Worm (Caenorhabditis elegans) whole organism, L1 larva: ENCODE data around the gene ttr-15.

ENCODE experiments used
- F16B12.6 ChIP-seq: fragments of 150-350 bp; optimal IDR thresholded peaks from 2 replicates; lab custom pipeline; 2014; ENCODE audit warnings: missing biosample characterization, missing genetic modification characterization
- Y116A8C.19 ChIP-seq: sonication (generic microtip); optimal IDR thresholded peaks from 2 replicates; lab custom pipeline; 2016; ENCODE audit warnings: missing compliant biosample characterization, missing genetic modification characterization, borderline replicate concordance
- alr-1 ChIP-seq: fragments of 200-800 bp; sonication (Bioruptor generic); optimal IDR thresholded peaks from 2 replicates; lab custom pipeline; 2018; ENCODE audit warnings: borderline replicate concordance, mild to moderate bottlenecking, missing genetic modification characterization, missing compliant biosample characterization
- ama-1 ChIP-seq: fragments of 150-350 bp; optimal IDR thresholded peaks from 2 replicates; lab custom pipeline; 2014
- blmp-1 ChIP-seq: fragments of 150-350 bp; optimal IDR thresholded peaks from 2 replicates; lab custom pipeline; 2014; ENCODE audit warnings: missing biosample characterization, missing genetic modification characterization
- ceh-8 ChIP-seq: fragments of 200-800 bp; sonication (Bioruptor generic); optimal IDR thresholded peaks from 2 replicates; lab custom pipeline; 2018; ENCODE audit warnings: mild to moderate bottlenecking, missing genetic modification characterization, moderate library complexity, missing compliant biosample characterization
- ceh-82 ChIP-seq, 3 experiments: fragments of 150-350 bp in 1 of 3; sonication (generic microtip) in 2 of 3; optimal IDR thresholded peaks; 2 replicates each; lab custom pipeline; 2014 to 2017; ENCODE audit warnings: missing biosample characterization in 3 of 3, missing genetic modification characterization in 3 of 3
- ceh-88 ChIP-seq: fragments of 200-800 bp; sonication (Bioruptor generic); IDR thresholded peaks from 2 replicates; pipeline ENCODE4 v1.3.6; 2022; ENCODE audit warnings: missing genetic modification characterization, missing compliant biosample characterization
- ceh-90 ChIP-seq: sonication (generic microtip); optimal IDR thresholded peaks from 2 replicates; lab custom pipeline; 2016; ENCODE audit warnings: missing genetic modification characterization, missing compliant biosample characterization
- dpl-1 ChIP-seq, 3 experiments: fragments of 150-350 bp in 2 of 3; sonication (generic microtip) in 1 of 3; optimal IDR thresholded peaks; 2 replicates each; lab custom pipeline; 2014 to 2017; ENCODE audit warnings: missing biosample characterization in 3 of 3, missing genetic modification characterization in 3 of 3, missing genetic modification reagents in 3 of 3
- dsc-1 ChIP-seq: sonication (generic microtip); optimal IDR thresholded peaks from 2 replicates; lab custom pipeline; 2016; ENCODE audit warnings: mild to moderate bottlenecking, missing genetic modification characterization, missing compliant biosample characterization
- efl-1 ChIP-seq, 4 experiments: fragments of 150-350 bp; optimal IDR thresholded peaks in 3 of 4; peaks in 1 of 4; 1 replicate in 1 of 4; 2 replicates in 3 of 4; lab custom pipeline; 2014; ENCODE audit warnings: missing biosample characterization in 2 of 4, missing genetic modification characterization in 2 of 4, missing genetic modification reagents in 2 of 4
- efl-3 ChIP-seq: fragments of 200-800 bp; sonication (Bioruptor generic); optimal IDR thresholded peaks from 2 replicates; lab custom pipeline; 2018; ENCODE audit warnings: mild to moderate bottlenecking, missing genetic modification characterization, missing compliant biosample characterization
- egl-27 ChIP-seq, 2 experiments: fragments of 150-350 bp in 1 of 2; sonication (generic microtip); optimal IDR thresholded peaks; 3 replicates each; lab custom pipeline; 2017 to 2018; ENCODE audit warnings: missing biosample characterization in 2 of 2, missing genetic modification characterization in 2 of 2, missing genetic modification reagents in 2 of 2
- elt-2 ChIP-seq: sonication (generic microtip); optimal IDR thresholded peaks from 2 replicates; lab custom pipeline; 2016; ENCODE audit warnings: missing genetic modification characterization, mild to moderate bottlenecking, inconsistent platforms, missing compliant biosample characterization, missing genetic modification reagents
- fkh-4 ChIP-seq: sonication (generic microtip); optimal IDR thresholded peaks from 2 replicates; lab custom pipeline; 2016; ENCODE audit warnings: missing compliant biosample characterization, missing genetic modification characterization, borderline replicate concordance
- fos-1 ChIP-seq: fragments of 150-350 bp; optimal IDR thresholded peaks from 2 replicates; lab custom pipeline; 2014; ENCODE audit warnings: missing biosample characterization, missing genetic modification characterization
- hlh-4 ChIP-seq: sonication (generic microtip); optimal IDR thresholded peaks from 2 replicates; lab custom pipeline; 2016; ENCODE audit warnings: mild to moderate bottlenecking, missing genetic modification characterization, missing compliant biosample characterization
- hpl-2 ChIP-seq: fragments of 150-350 bp; optimal IDR thresholded peaks from 2 replicates; lab custom pipeline; 2014; ENCODE audit warnings: missing biosample characterization, missing genetic modification reagents, missing genetic modification characterization
- lin-14 ChIP-seq: fragments of 200-800 bp; sonication (Bioruptor generic); optimal IDR thresholded peaks from 2 replicates; lab custom pipeline; 2018; ENCODE audit warnings: mild to moderate bottlenecking, missing genetic modification characterization, moderate library complexity, missing compliant biosample characterization
- lin-35 ChIP-seq, 2 experiments: fragments of 150-350 bp; optimal IDR thresholded peaks; 2 replicates each; lab custom pipeline; 2014; ENCODE audit warnings: missing biosample characterization in 2 of 2, missing genetic modification characterization in 2 of 2, missing genetic modification reagents in 2 of 2
- lir-3 ChIP-seq: sonication (generic microtip); optimal IDR thresholded peaks from 2 replicates; lab custom pipeline; 2016; ENCODE audit warnings: mild to moderate bottlenecking, missing genetic modification characterization, moderate library complexity, missing compliant biosample characterization; ENCODE audit not compliant: poor library complexity
- lsy-2 ChIP-seq, 2 experiments: fragments of 150-350 bp; optimal IDR thresholded peaks; 2 replicates each; lab custom pipeline; 2014; ENCODE audit warnings: missing biosample characterization in 2 of 2, missing genetic modification characterization in 2 of 2
- mab-9 ChIP-seq: fragments of 200-800 bp; sonication (Bioruptor generic); IDR thresholded peaks from 2 replicates; pipeline ENCODE4 v1.3.6; 2022; ENCODE audit warnings: missing genetic modification reagents, missing genetic modification characterization, missing compliant biosample characterization
- mdl-1 ChIP-seq, 2 experiments: fragments of 150-350 bp; optimal IDR thresholded peaks; 2 replicates each; lab custom pipeline; 2014 to 2017; ENCODE audit warnings: missing biosample characterization in 2 of 2, missing genetic modification characterization in 2 of 2, inconsistent platforms in 1 of 2
- mef-2 ChIP-seq: fragments of 150-350 bp; optimal IDR thresholded peaks from 2 replicates; lab custom pipeline; 2014; ENCODE audit warnings: missing biosample characterization, missing genetic modification characterization
- nhr-12 ChIP-seq: sonication (generic microtip); optimal IDR thresholded peaks from 2 replicates; lab custom pipeline; 2017; ENCODE audit warnings: missing biosample characterization, missing genetic modification characterization
- nhr-20 ChIP-seq: sonication (generic microtip); optimal IDR thresholded peaks from 2 replicates; lab custom pipeline; 2016; ENCODE audit warnings: mild to moderate bottlenecking, missing genetic modification characterization, missing compliant biosample characterization
- nhr-47 ChIP-seq: sonication (generic microtip); optimal IDR thresholded peaks from 2 replicates; lab custom pipeline; 2016; ENCODE audit warnings: mild to moderate bottlenecking, missing genetic modification characterization, moderate library complexity, missing compliant biosample characterization
- nhr-71 ChIP-seq: sonication (generic microtip); optimal IDR thresholded peaks from 2 replicates; lab custom pipeline; 2016; ENCODE audit warnings: mild to moderate bottlenecking, missing genetic modification characterization, moderate library complexity, missing compliant biosample characterization
- nhr-76 ChIP-seq: sonication (generic microtip); optimal IDR thresholded peaks from 2 replicates; lab custom pipeline; 2017; ENCODE audit warnings: missing biosample characterization, missing genetic modification characterization
- nhr-77 ChIP-seq: fragments of 150-350 bp; optimal IDR thresholded peaks from 2 replicates; lab custom pipeline; 2014; ENCODE audit warnings: missing biosample characterization, missing genetic modification characterization
- nhr-84 ChIP-seq: sonication (generic microtip); optimal IDR thresholded peaks from 2 replicates; lab custom pipeline; 2017; ENCODE audit warnings: missing biosample characterization, missing genetic modification characterization
- nhr-85 ChIP-seq: sonication (generic microtip); peaks from one replicate; lab custom pipeline; 2016; ENCODE audit warnings: missing genetic modification characterization, inconsistent platforms, missing compliant biosample characterization
- nhr-90 ChIP-seq: sonication (generic microtip); optimal IDR thresholded peaks from 2 replicates; lab custom pipeline; 2016; ENCODE audit warnings: mild to moderate bottlenecking, missing genetic modification characterization, missing compliant biosample characterization; ENCODE audit not compliant: poor library complexity
- pag-3 ChIP-seq: sonication (generic microtip); optimal IDR thresholded peaks from 2 replicates; lab custom pipeline; 2017; ENCODE audit warnings: missing genetic modification characterization, mild to moderate bottlenecking, missing compliant biosample characterization, antibody characterized with exemption, borderline replicate concordance; ENCODE audit not compliant: insufficient read depth
- pqm-1 ChIP-seq: sonication (generic microtip); optimal IDR thresholded peaks from 3 replicates; lab custom pipeline; 2017; ENCODE audit warnings: missing biosample characterization, missing genetic modification characterization
- snpc-4 ChIP-seq: fragments of 150-350 bp; optimal IDR thresholded peaks from 2 replicates; lab custom pipeline; 2014; ENCODE audit warnings: missing biosample characterization, missing genetic modification characterization
- sptf-1 ChIP-seq: fragments of 150-350 bp; optimal IDR thresholded peaks from 2 replicates; lab custom pipeline; 2014; ENCODE audit warnings: missing biosample characterization, missing genetic modification characterization
- sup-37 ChIP-seq: fragments of 200-800 bp; sonication (Bioruptor generic); optimal IDR thresholded peaks from 2 replicates; lab custom pipeline; 2018; ENCODE audit warnings: mild to moderate bottlenecking, missing genetic modification characterization, missing compliant biosample characterization
- tbx-2 ChIP-seq: sonication (generic microtip); optimal IDR thresholded peaks from 2 replicates; lab custom pipeline; 2016; ENCODE audit warnings: missing genetic modification characterization, missing compliant biosample characterization
- unc-130 ChIP-seq: fragments of 150-350 bp; optimal IDR thresholded peaks from 2 replicates; lab custom pipeline; 2017; ENCODE audit warnings: missing biosample characterization, missing genetic modification characterization, inconsistent platforms
- unc-86 ChIP-seq: sonication (generic microtip); optimal IDR thresholded peaks from 2 replicates; lab custom pipeline; 2016; ENCODE audit warnings: missing genetic modification characterization, missing compliant biosample characterization
- xbp-1 ChIP-seq: sonication (generic microtip); optimal IDR thresholded peaks from 2 replicates; lab custom pipeline; 2016; ENCODE audit warnings: missing genetic modification characterization, missing compliant biosample characterization

Gene ttr-15

ce11 chrIII:10351595-10352207 is 14.1 kb downstream of the ttr-15 start, which contains the start of gene T07C4.3:
Gene T07C4.3, plus strand, starts transcription at chrIII:10352157.
- TF ChIP-seq nhr-90 (tag; lab: Kevin White, UChicago) (no peak), lin-35 (GFP tag; optimal IDR thresholded peaks at IDR 0.05; lab: Kevin White, UChicago) (no peak), nhr-76 (tag; lab: Kevin White, UChicago) (no peak), ceh-90 (tag; lab: Kevin White, UChicago) (no peak), lin-14 (GFP tag; lab: Kevin White, UChicago) (no peak), efl-3 (GFP tag; lab: Kevin White, UChicago) (no peak), hpl-2 (no peak), Y116A8C.19 (tag; lab: Kevin White, UChicago) (no peak), hlh-4 (tag; lab: Kevin White, UChicago) (no peak), pqm-1 (no peak), elt-2 (tag; lab: Kevin White, UChicago) (no peak), sptf-1 (tag; lab: Kevin White, UChicago) (no peak), nhr-20 (tag; lab: Kevin White, UChicago) (no peak), tbx-2 (tag; lab: Kevin White, UChicago) (no peak), xbp-1 (no peak), nhr-47 (tag; lab: Kevin White, UChicago) (no peak), F16B12.6 (tag; lab: Kevin White, UChicago) (no peak), mdl-1 (tag; optimal IDR thresholded peaks at IDR 0.05; lab: Kevin White, UChicago) (no peak), nhr-84 (tag; lab: Kevin White, UChicago) (no peak)
- TF ChIP-seq, all 84 proteins: peak for 0

- TF ChIP-seq efl-1 (optimal IDR thresholded peaks at IDR 0.05; lab: Kevin White, UChicago), result no peak
- peak in 1 of 2 experiments; percentile 22 for TF ChIP-seq efl-1 (GFP tag; optimal IDR thresholded peaks at IDR 0.05 in 1 of 2; lab: Kevin White, UChicago)
- no peak for TF ChIP-seq alr-1 (tag; lab: Kevin White, UChicago)
- TF ChIP-seq nhr-47 (tag; lab: Kevin White, UChicago), result no peak
- peak; percentile 79 for TF ChIP-seq blmp-1 (tag; lab: Kevin White, UChicago)
- TF ChIP-seq unc-86 (tag; lab: Kevin White, UChicago), result no peak
- TF ChIP-seq nhr-85, result no peak
Observed at ce11 chrIII:10353423-10353822, 15.8 kb downstream of the ttr-15 start.

ce11 chrIII:10354591-10354990 is 16.9 kb downstream of the ttr-15 start:
- TF ChIP-seq dpl-1 (GFP tag; optimal IDR thresholded peaks at IDR 0.05; lab: Kevin White, UChicago) (no peak), egl-27 (tag; optimal IDR thresholded peaks at IDR 0.05; lab: Kevin White, UChicago) (no peak), unc-130 (tag; lab: Kevin White, UChicago) (no peak), mab-9 (GFP tag; lab: Robert Waterston, UW) (no peak), mef-2 (tag; lab: Kevin White, UChicago) (no peak)

ce11 chrIII:10355382-10355781 is 17.7 kb downstream of the ttr-15 start, which contains the start of gene spp-1:
Gene spp-1, minus strand, starts transcription at chrIII:10355668.
- TF ChIP-seq fkh-4 (tag; lab: Kevin White, UChicago) (no peak), ama-1 (lab: Kevin White, UChicago) (peak; percentile 37), dsc-1 (no peak), lsy-2 (tag; optimal IDR thresholded peaks at IDR 0.05; lab: Kevin White, UChicago) (peak in 1 of 2 experiments; percentile 3), tbx-2 (tag; lab: Kevin White, UChicago) (no peak), nhr-77 (no peak), dpl-1 (GFP tag; optimal IDR thresholded peaks at IDR 0.05; lab: Kevin White, UChicago) (no peak), lin-35 (GFP tag; optimal IDR thresholded peaks at IDR 0.05; lab: Kevin White, UChicago) (peak in 1 of 2 experiments; percentile 26), hlh-4 (tag; lab: Kevin White, UChicago) (no peak), elt-2 (tag; lab: Kevin White, UChicago) (peak; percentile 83), ceh-82 (tag; optimal IDR thresholded peaks at IDR 0.05; lab: Kevin White, UChicago) (no peak), pqm-1 (peak; percentile 44), nhr-12 (tag; lab: Kevin White, UChicago) (no peak), nhr-71 (tag; lab: Kevin White, UChicago) (no peak), lir-3 (tag; lab: Kevin White, UChicago) (no peak), ceh-88 (no peak), snpc-4 (tag; lab: Kevin White, UChicago) (no peak), efl-1 (optimal IDR thresholded peaks at IDR 0.05; lab: Kevin White, UChicago) (no peak), efl-1 (GFP tag; optimal IDR thresholded peaks at IDR 0.05 in 1 of 2; lab: Kevin White, UChicago) (peak in 1 of 2 experiments; percentile 35), ceh-8 (no peak), fos-1 (tag; lab: Kevin White, UChicago) (no peak), sptf-1 (tag; lab: Kevin White, UChicago) (no peak), F16B12.6 (tag; lab: Kevin White, UChicago) (no peak), pag-3 (tag; lab: Kevin White, UChicago) (no peak), sup-37 (GFP tag; lab: Kevin White, UChicago) (no peak)
